Worm (Caenorhabditis elegans) whole organism, young adult: ENCODE data around the gene nhr-48.

Experiments
- B0336.3 ChIP-seq: fragments of 200-800 bp; sonication (Bioruptor generic); IDR thresholded peaks from 2 replicates; pipeline ENCODE4 v1.3.6; 2022; ENCODE audit warnings: missing genetic modification characterization, missing compliant biosample characterization
- C06A6.2 ChIP-seq: fragments of 200-800 bp; sonication (Bioruptor generic); conservative IDR thresholded peaks from 2 replicates; pipeline ENCODE4 v1.3.6; 2022; ENCODE audit warnings: missing genetic modification characterization, missing compliant biosample characterization
- C17E4.6 ChIP-seq: fragments of 200-800 bp; sonication (Bioruptor generic); IDR thresholded peaks from 2 replicates; pipeline ENCODE4 v1.3.6; 2022; ENCODE audit warnings: missing genetic modification reagents, missing genetic modification characterization, missing compliant biosample characterization
- F10E7.11 ChIP-seq: sonication (generic microtip); optimal IDR thresholded peaks from 2 replicates; lab custom pipeline; 2017; ENCODE audit warnings: mild to moderate bottlenecking, missing genetic modification characterization, moderate library complexity, missing compliant biosample characterization
- F37B4.10 ChIP-seq: fragments of 200-800 bp; sonication (Bioruptor generic); IDR thresholded peaks from 2 replicates; pipeline ENCODE4 v1.3.6; 2022; ENCODE audit warnings: missing genetic modification characterization, missing compliant biosample characterization
- F49E8.2 ChIP-seq: sonication (generic microtip); optimal IDR thresholded peaks from 3 replicates; lab custom pipeline; 2017; ENCODE audit warnings: missing genetic modification characterization, mild to moderate bottlenecking, missing compliant biosample characterization, antibody characterized with exemption, moderate library complexity; ENCODE audit not compliant: insufficient read depth
- F57A8.1 ChIP-seq: fragments of 200-800 bp; sonication (Bioruptor generic); optimal IDR thresholded peaks from 2 replicates; lab custom pipeline; 2018; ENCODE audit warnings: mild to moderate bottlenecking, missing genetic modification characterization, moderate library complexity, missing compliant biosample characterization
- Y53F4B.3 ChIP-seq: fragments of 200-800 bp; sonication (Bioruptor generic); IDR thresholded peaks from 2 replicates; pipeline ENCODE4 v1.3.6; 2022; ENCODE audit warnings: missing genetic modification reagents, missing genetic modification characterization, missing compliant biosample characterization
- ama-1 ChIP-seq, 3 experiments: fragments of 150-350 bp in 1 of 3; sonication (generic microtip) in 2 of 3; optimal IDR thresholded peaks; 2 replicates each; lab custom pipeline; 2014 to 2018; ENCODE audit warnings: missing biosample characterization in 2 of 3, missing genetic modification characterization in 2 of 3, missing genetic modification reagents in 2 of 3
- attf-6 ChIP-seq: fragments of 200-800 bp; sonication (Bioruptor generic); IDR thresholded peaks from 2 replicates; pipeline ENCODE4 v1.3.6; 2022; ENCODE audit warnings: missing genetic modification reagents, missing genetic modification characterization, missing compliant biosample characterization
- ceh-27 ChIP-seq: fragments of 200-800 bp; sonication (Bioruptor generic); optimal IDR thresholded peaks from 2 replicates; lab custom pipeline; 2018; ENCODE audit warnings: mild to moderate bottlenecking, missing genetic modification characterization, moderate library complexity, missing compliant biosample characterization
- ceh-40 ChIP-seq: fragments of 200-800 bp; sonication (Bioruptor generic); IDR thresholded peaks from 2 replicates; pipeline ENCODE4 v1.3.6; 2022; ENCODE audit warnings: missing genetic modification characterization, missing compliant biosample characterization
- ceh-58 ChIP-seq: fragments of 200-800 bp; sonication (Bioruptor generic); IDR thresholded peaks from 2 replicates; pipeline ENCODE4 v1.3.6; 2022; ENCODE audit warnings: missing genetic modification characterization, missing compliant biosample characterization
- die-1 ChIP-seq: sonication (generic microtip); optimal IDR thresholded peaks from 2 replicates; lab custom pipeline; 2016; ENCODE audit warnings: missing genotype, mild to moderate bottlenecking, missing genetic modification characterization, missing compliant biosample characterization
- egl-44 ChIP-seq: fragments of 200-800 bp; sonication (Bioruptor generic); IDR thresholded peaks from 2 replicates; pipeline ENCODE4 v1.3.6; 2022; ENCODE audit warnings: missing genetic modification reagents, missing genetic modification characterization, missing compliant biosample characterization
- egrh-3 ChIP-seq: fragments of 200-800 bp; sonication (Bioruptor generic); IDR thresholded peaks from 2 replicates; pipeline ENCODE4 v1.3.6; 2022; ENCODE audit warnings: missing genetic modification reagents, missing genetic modification characterization, missing compliant biosample characterization
- fkh-3 ChIP-seq: sonication (generic microtip); optimal IDR thresholded peaks from 2 replicates; lab custom pipeline; 2016; ENCODE audit warnings: mild to moderate bottlenecking, missing genetic modification characterization, missing compliant biosample characterization
- gei-17 ChIP-seq: fragments of 200-800 bp; sonication (Bioruptor generic); optimal IDR thresholded peaks from 2 replicates; lab custom pipeline; 2018; ENCODE audit warnings: mild to moderate bottlenecking, missing genetic modification characterization, missing compliant biosample characterization
- hmg-20 ChIP-seq: fragments of 200-800 bp; sonication (Bioruptor generic); IDR thresholded peaks from 2 replicates; pipeline ENCODE4 v1.3.6; 2022; ENCODE audit warnings: missing genetic modification reagents, missing genetic modification characterization, missing compliant biosample characterization
- let-526 ChIP-seq: fragments of 200-800 bp; sonication (Bioruptor generic); IDR thresholded peaks from 2 replicates; pipeline ENCODE4 v1.3.6; 2022; ENCODE audit warnings: missing genetic modification reagents, missing genetic modification characterization, missing compliant biosample characterization
- lin-26 ChIP-seq: fragments of 200-800 bp; sonication (Bioruptor generic); IDR thresholded peaks from 2 replicates; pipeline ENCODE4 v1.3.6; 2022; ENCODE audit warnings: missing genetic modification reagents, missing genetic modification characterization, missing compliant biosample characterization
- lin-35 ChIP-seq, 3 experiments: fragments of 150-350 bp in 2 of 3; sonication (generic microtip) in 1 of 3; optimal IDR thresholded peaks; 2 replicates each; lab custom pipeline; 2014 to 2018; ENCODE audit warnings: missing biosample characterization in 3 of 3, missing genetic modification characterization in 3 of 3, missing genetic modification reagents in 3 of 3
- lsl-1 ChIP-seq: fragments of 200-800 bp; sonication (Bioruptor generic); optimal IDR thresholded peaks from 2 replicates; lab custom pipeline; 2018; ENCODE audit warnings: mild to moderate bottlenecking, missing genetic modification characterization, moderate library complexity, missing compliant biosample characterization
- madf-10 ChIP-seq: sonication (generic microtip); optimal IDR thresholded peaks from 2 replicates; lab custom pipeline; 2016; ENCODE audit warnings: mild to moderate bottlenecking, missing genetic modification characterization, missing compliant biosample characterization
- madf-3 ChIP-seq: fragments of 200-800 bp; sonication (Bioruptor generic); IDR thresholded peaks from 2 replicates; pipeline ENCODE4 v1.3.6; 2022; ENCODE audit warnings: missing genetic modification reagents, missing genetic modification characterization, missing compliant biosample characterization
- madf-6 ChIP-seq: fragments of 200-800 bp; sonication (Bioruptor generic); IDR thresholded peaks from 2 replicates; pipeline ENCODE4 v1.3.6; 2022; ENCODE audit warnings: missing genetic modification reagents, missing genetic modification characterization, missing compliant biosample characterization
- mel-28 ChIP-seq: sonication (generic microtip); optimal IDR thresholded peaks from 2 replicates; lab custom pipeline; 2016; ENCODE audit warnings: borderline replicate concordance, mild to moderate bottlenecking, missing genetic modification characterization, missing compliant biosample characterization
- nhr-179 ChIP-seq: sonication (generic microtip); optimal IDR thresholded peaks from 2 replicates; lab custom pipeline; 2016; ENCODE audit warnings: mild to moderate bottlenecking, missing genetic modification characterization, missing compliant biosample characterization
- nhr-27 ChIP-seq: fragments of 200-800 bp; sonication (Bioruptor generic); optimal IDR thresholded peaks from 2 replicates; lab custom pipeline; 2018; ENCODE audit warnings: mild to moderate bottlenecking, missing genetic modification characterization, moderate library complexity, missing compliant biosample characterization
- nhr-80 ChIP-seq: sonication (generic microtip); optimal IDR thresholded peaks from 2 replicates; lab custom pipeline; 2016; ENCODE audit warnings: missing genetic modification characterization, missing compliant biosample characterization
- rcor-1 ChIP-seq: fragments of 200-800 bp; sonication (Bioruptor generic); IDR thresholded peaks from 2 replicates; pipeline ENCODE4 v1.3.6; 2022; ENCODE audit warnings: missing genetic modification reagents, missing genetic modification characterization, missing compliant biosample characterization
- snpc-4 ChIP-seq, 5 experiments: fragments of 150-350 bp in 1 of 5; sonication (generic microtip) in 4 of 5; optimal IDR thresholded peaks; 2 replicates each; lab custom pipeline; 2014 to 2018; ENCODE audit warnings: missing genetic modification characterization in 5 of 5, missing biosample characterization in 3 of 5, antibody characterized with exemption in 2 of 5, mild to moderate bottlenecking in 2 of 5, missing compliant biosample characterization in 2 of 5, missing genotype in 2 of 5, moderate library complexity in 2 of 5, missing genetic modification reagents in 1 of 5
- sptf-2 ChIP-seq: fragments of 200-800 bp; sonication (Bioruptor generic); optimal IDR thresholded peaks from 2 replicates; lab custom pipeline; 2018; ENCODE audit warnings: mild to moderate bottlenecking, missing genetic modification characterization, missing compliant biosample characterization
- tbp1 ChIP-seq: fragments of 200-800 bp; sonication (Bioruptor generic); optimal IDR thresholded peaks from 2 replicates; lab custom pipeline; 2018; ENCODE audit warnings: mild to moderate bottlenecking, missing genetic modification characterization, missing compliant biosample characterization
- unc-62 ChIP-seq: fragments of 150-350 bp; optimal IDR thresholded peaks from 2 replicates; lab custom pipeline; 2014; ENCODE audit warnings: missing biosample characterization, missing genetic modification reagents, missing genetic modification characterization
- zfh-2 ChIP-seq: fragments of 200-800 bp; sonication (Bioruptor generic); conservative IDR thresholded peaks from 2 replicates; pipeline ENCODE4 v1.3.6; 2022; ENCODE audit warnings: missing genetic modification reagents, missing genetic modification characterization, missing compliant biosample characterization
- ztf-22 ChIP-seq: fragments of 200-800 bp; sonication (Bioruptor generic); optimal IDR thresholded peaks from 2 replicates; lab custom pipeline; 2018; ENCODE audit warnings: mild to moderate bottlenecking, missing genetic modification characterization, moderate library complexity, missing compliant biosample characterization
- ztf-3 ChIP-seq: fragments of 200-800 bp; sonication (Bioruptor generic); optimal IDR thresholded peaks from 2 replicates; lab custom pipeline; 2018; ENCODE audit warnings: mild to moderate bottlenecking, missing genetic modification characterization, missing compliant biosample characterization
- ztf-6 ChIP-seq: fragments of 200-800 bp; sonication (Bioruptor generic); IDR thresholded peaks from 2 replicates; pipeline ENCODE4 v1.3.6; 2022; ENCODE audit warnings: missing genetic modification reagents, missing genetic modification characterization, missing compliant biosample characterization

Gene nhr-48

DNA sequence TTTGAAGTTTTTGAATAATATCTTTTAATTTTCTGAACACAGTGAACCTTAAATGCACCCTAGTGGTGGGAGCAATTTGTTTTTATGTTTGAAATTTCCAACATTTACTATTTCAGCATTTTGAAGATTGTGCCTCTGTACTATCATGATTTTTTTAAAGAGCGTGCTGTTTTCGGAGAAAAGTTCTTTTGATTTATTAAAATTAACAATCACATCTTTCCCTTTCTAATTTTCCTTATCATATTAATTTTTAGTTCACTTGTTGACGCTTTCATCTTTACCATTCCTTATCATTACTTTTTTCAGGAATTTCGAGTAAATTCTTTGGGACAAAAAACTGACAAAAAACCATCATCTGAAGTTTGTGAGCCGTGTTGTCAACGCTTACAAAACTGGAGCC is at the start of gene nhr-48:
Gene nhr-48, plus strand, starts transcription at position 301 of the 400 bp plus-strand sequence.
- no peak for TF ChIP-seq madf-3
- TF ChIP-seq, all 124 proteins: peak for 0

DNA sequence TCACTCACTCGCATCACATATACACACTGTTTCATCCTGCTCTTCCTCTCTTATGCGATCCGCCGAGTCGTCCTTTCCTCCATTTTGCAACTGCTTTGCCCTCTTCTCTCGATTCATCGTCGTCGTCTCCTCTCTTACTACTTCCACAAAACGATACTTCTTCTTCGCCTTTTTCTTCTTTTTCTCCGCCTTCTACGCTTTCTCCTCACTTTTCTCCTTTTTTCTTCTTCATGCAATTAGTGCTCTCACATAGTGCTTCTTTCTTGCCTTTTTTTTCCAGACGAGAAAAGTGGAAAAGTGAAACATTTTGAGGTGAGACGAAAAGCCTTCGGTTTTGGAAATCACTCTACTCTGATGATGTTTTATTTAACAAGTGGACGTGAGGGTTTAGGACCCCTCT is 48.5 kb upstream of the nhr-48 start:
- no peak for TF ChIP-seq F10E7.11

DNA sequence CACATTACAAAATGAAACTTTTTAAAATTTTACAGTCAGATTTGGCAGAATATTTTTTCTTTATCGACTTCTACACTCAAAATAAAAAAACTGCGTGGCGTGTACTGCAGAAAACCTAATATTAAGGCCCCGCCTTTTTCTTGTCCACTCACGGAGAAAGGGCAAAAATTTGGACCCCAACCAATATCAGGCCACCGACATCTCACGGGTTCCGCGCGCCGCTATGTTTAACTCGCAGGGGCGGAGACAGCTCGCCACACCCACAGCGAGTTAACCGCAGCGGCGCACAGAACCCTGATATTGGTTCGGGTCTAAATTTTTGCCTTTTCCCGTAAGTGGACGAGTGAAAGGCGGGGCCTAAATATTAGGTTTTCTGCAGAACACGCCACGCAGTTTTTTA is 44.3 kb upstream of the nhr-48 start:
- no peak for TF ChIP-seq let-526 (GFP tag; lab: Robert Waterston, UW)
- no peak for TF ChIP-seq snpc-4 (GFP tag; optimal IDR thresholded peaks at IDR 0.05; lab: Kevin White, UChicago)
- TF ChIP-seq snpc-4 (tag; optimal IDR thresholded peaks at IDR 0.05; lab: Kevin White, UChicago): peak in 2 of 4 experiments; percentile 88 to 89
- no peak for TF ChIP-seq madf-10 (tag; lab: Kevin White, UChicago)
- TF ChIP-seq ztf-6: no peak

DNA sequence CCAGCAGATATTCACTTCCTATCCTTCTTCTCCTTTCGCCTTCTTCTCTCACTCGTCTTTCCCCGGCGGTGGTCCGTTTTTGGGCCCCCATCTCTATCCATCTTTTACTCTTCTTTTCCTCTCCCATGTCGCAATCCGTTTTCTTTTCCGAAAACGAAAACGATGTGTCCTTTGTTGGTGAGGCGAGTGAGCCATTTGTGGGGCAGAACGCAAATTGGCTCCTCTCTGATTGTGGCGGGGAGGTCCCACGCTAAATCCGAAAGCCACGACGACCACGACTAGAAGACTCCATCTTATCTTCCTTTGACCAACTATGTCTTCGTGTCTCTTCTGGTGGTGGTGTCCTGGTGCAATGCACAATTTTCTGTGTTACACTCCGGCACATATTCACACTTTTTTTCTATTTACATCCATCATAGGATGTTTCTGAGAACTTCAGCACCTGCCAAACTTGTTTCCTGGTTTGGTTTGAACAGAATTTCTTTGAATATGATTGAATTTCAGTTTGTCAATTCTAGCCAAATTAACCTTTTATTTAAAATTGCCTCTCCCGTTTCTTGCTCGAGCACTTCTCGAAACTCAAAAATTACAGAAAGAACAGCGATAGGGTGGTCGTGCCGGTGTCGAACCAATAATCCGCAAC is 41.7 kb upstream of the nhr-48 start, which contains the start of gene pcdr-1:
Gene pcdr-1, plus strand, starts transcription at position 593 of the 643 bp plus-strand sequence.
- no peak for TF ChIP-seq lsl-1 (GFP tag; lab: Kevin White, UChicago)
- TF ChIP-seq zfh-2: peak; percentile 39; the same call in 1 of the 2 replicates

DNA sequence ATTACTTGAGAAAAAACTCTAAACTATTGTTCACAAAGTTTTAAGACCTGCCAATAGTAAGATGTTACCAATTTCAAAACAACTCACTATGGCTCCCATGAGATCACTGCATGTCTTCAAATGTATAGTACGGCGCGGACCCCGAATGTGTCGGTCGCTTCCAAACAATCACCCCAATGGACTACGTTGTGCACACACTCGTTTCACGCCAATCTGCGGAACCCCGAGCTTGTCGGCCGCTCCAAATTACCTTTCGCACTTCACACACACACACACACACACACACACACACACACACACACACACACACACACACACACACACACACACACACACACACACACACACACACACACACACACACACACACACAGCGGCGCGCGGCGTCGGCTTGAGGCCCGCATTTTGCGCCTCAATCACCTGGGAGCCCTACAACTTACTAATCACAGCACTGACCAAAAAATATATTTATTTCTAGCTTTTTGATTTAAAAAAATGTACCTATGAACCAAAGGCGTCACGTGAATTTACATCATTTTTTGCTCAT is 39.9 kb upstream of the nhr-48 start:
- TF ChIP-seq ztf-3 (GFP tag; lab: Kevin White, UChicago) (peak; percentile 51), fkh-3 (tag; lab: Kevin White, UChicago) (no peak), let-526 (GFP tag; lab: Robert Waterston, UW) (no peak), C17E4.6 (GFP tag; lab: Robert Waterston, UW) (no peak), Y53F4B.3 (GFP tag; lab: Robert Waterston, UW) (no peak), lin-35 (GFP tag; optimal IDR thresholded peaks at IDR 0.05; lab: Kevin White, UChicago) (no peak), F49E8.2 (tag; lab: Kevin White, UChicago) (no peak), nhr-80 (no peak), ztf-22 (GFP tag; lab: Kevin White, UChicago) (no peak), F37B4.10 (GFP tag; lab: Robert Waterston, UW) (no peak), die-1 (tag; lab: Kevin White, UChicago) (no peak), ceh-58 (no peak), gei-17 (GFP tag; lab: Kevin White, UChicago) (no peak), tbp1 (GFP tag; lab: Kevin White, UChicago) (no peak), ceh-40 (GFP tag; lab: Robert Waterston, UW) (no peak), lin-26 (GFP tag; lab: Robert Waterston, UW) (no peak), C06A6.2 (GFP tag; lab: Robert Waterston, UW) (no peak), ama-1 (optimal IDR thresholded peaks at IDR 0.05; lab: Kevin White, UChicago) (no peak), ama-1 (GFP tag; optimal IDR thresholded peaks at IDR 0.05; lab: Kevin White, UChicago) (no peak), egl-44 (GFP tag; lab: Robert Waterston, UW) (no peak), attf-6 (GFP tag; lab: Robert Waterston, UW) (no peak), F57A8.1 (GFP tag; lab: Kevin White, UChicago) (no peak), rcor-1 (GFP tag; lab: Robert Waterston, UW) (no peak), hmg-20 (GFP tag; lab: Robert Waterston, UW) (no peak), mel-28 (no peak), snpc-4 (GFP tag; optimal IDR thresholded peaks at IDR 0.05; lab: Kevin White, UChicago) (no peak), snpc-4 (tag; optimal IDR thresholded peaks at IDR 0.05; lab: Kevin White, UChicago) (peak in 2 of 4 experiments; percentile 38 to 64), unc-62 (GFP tag; lab: Kevin White, UChicago) (no peak), madf-6 (GFP tag; lab: Robert Waterston, UW) (no peak), nhr-27 (tag; lab: Kevin White, UChicago) (peak; percentile 2), madf-10 (tag; lab: Kevin White, UChicago) (no peak), sptf-2 (GFP tag; lab: Kevin White, UChicago) (no peak), egrh-3 (GFP tag; lab: Robert Waterston, UW) (peak; percentile 57; the same call in 1 of the 2 replicates), nhr-179 (tag; lab: Kevin White, UChicago) (no peak), B0336.3 (no peak), ceh-27 (GFP tag; lab: Kevin White, UChicago) (peak; percentile 48)
